Worm (Caenorhabditis elegans): ENCODE data around the gene Y105C5B.15.

Y105C5B.15 gene

DNA sequence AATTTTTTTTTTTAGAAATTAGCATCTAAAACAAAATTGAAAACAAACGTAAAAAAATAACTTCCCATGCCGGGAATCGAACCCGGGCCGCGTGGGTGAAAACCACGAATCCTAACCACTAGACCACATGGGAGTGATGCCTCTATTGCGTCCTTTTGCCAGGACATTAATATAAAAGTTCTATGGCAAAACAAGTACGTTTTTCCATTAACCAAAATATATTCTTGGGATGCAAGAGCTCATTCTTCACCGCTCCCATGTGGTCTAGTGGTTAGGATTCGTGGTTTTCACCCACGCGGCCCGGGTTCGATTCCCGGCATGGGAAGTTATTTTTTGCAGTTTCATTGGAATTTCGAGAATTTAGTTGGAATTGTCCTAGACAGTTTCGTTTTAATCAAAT, 18.6 kb upstream of the Y105C5B.15 start:
- TF ChIP-seq pqm-1 (tag; optimal IDR thresholded peaks at IDR 0.05) (peak; percentile 33), elt-2 (tag; optimal IDR thresholded peaks at IDR 0.05) (peak; percentile 20)

DNA sequence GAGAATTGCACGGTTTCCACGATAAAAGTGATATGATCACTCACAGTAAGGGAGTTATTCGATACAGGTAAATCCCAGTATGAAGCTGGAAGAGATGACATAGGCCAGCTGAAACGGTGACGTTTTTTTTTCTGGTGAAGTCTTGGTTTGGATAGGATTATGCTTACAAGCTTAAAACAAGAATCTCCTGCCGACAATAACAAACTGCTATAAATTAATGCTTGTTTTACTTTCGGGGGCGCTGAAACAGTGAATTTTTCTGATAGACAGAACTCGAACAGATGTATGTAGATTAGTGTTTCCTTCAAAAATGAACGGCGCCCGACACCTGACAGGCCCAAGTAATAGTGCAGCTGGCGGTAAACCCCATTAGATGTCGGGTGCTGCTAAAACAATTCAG, 17.9 kb upstream of the Y105C5B.15 start, which contains the start of gene srv-16:
TSS of gene srv-16 (minus strand) at position 101 of the 400 bp plus-strand sequence.
- TF ChIP-seq ceh-16 (tag; optimal IDR thresholded peaks at IDR 0.05) (no peak), mml-1 (tag; optimal IDR thresholded peaks at IDR 0.05) (no peak), skn-1 (tag; optimal IDR thresholded peaks at IDR 0.05) (no peak), mdl-1 (tag; optimal IDR thresholded peaks at IDR 0.05) (no peak)

- no peak for TF ChIP-seq nhr-237 (tag; optimal IDR thresholded peaks at IDR 0.05)
- no peak for TF ChIP-seq nhr-23 (tag; optimal IDR thresholded peaks at IDR 0.05)
- TF ChIP-seq nhr-43 (tag; optimal IDR thresholded peaks at IDR 0.05; ENCODE audit: poor library complexity, severe bottlenecking): no peak
- no peak for TF ChIP-seq aly-2 (tag; optimal IDR thresholded peaks at IDR 0.05)
- TF ChIP-seq ZK546.5 (tag; optimal IDR thresholded peaks at IDR 0.05): no peak
- no peak for TF ChIP-seq elt-1 (tag; optimal IDR thresholded peaks at IDR 0.05)
- TF ChIP-seq nhr-25 (tag; optimal IDR thresholded peaks at IDR 0.05): no peak
- TF ChIP-seq nfya-1 (tag; optimal IDR thresholded peaks at IDR 0.05; ENCODE audit: insufficient read depth): no peak
- TF ChIP-seq nhr-11 (tag; optimal IDR thresholded peaks at IDR 0.05): no peak
- no peak for TF ChIP-seq ceh-28 (tag; optimal IDR thresholded peaks at IDR 0.05)
- no peak for TF ChIP-seq egl-5 (tag; optimal IDR thresholded peaks at IDR 0.05)
Observed at ce11 chrIV:15937088-15937487, 14.6 kb upstream of the Y105C5B.15 start.

DNA sequence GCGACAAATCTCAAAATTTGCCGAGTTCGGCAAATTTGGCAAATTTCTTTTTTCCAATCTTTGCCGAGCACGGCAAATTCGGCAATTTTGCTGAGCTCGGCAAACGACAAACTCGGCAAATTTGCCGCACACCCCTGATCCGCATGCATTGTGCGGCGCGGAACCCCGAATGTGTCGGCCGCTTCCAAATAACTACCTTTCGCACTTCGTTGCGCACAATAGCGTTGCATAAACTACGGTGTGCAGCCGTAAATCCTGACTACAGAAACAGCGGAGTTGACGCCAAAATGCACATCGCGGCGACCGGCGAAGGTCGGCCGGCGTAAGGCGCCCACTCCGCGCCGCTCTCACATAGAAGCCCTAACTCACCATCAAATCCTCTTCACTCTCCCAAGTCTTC, 13.3 kb upstream of the Y105C5B.15 start:
- no peak for TF ChIP-seq snpc-4 (tag; optimal IDR thresholded peaks at IDR 0.05)
- no peak for TF ChIP-seq nhr-23 (tag; optimal IDR thresholded peaks at IDR 0.05)
- TF ChIP-seq fkh-10 (GFP tag; optimal IDR thresholded peaks at IDR 0.05): no peak
- TF ChIP-seq mdl-1 (tag; optimal IDR thresholded peaks at IDR 0.05): no peak
- TF ChIP-seq lin-15B (tag; optimal IDR thresholded peaks at IDR 0.05): no peak
- TF ChIP-seq nhr-12 (tag; optimal IDR thresholded peaks at IDR 0.05): no peak
- no peak for TF ChIP-seq lsy-12 (tag; optimal IDR thresholded peaks at IDR 0.05)
- TF ChIP-seq nhr-11 (tag; optimal IDR thresholded peaks at IDR 0.05): no peak
- TF ChIP-seq nhr-25 (tag; optimal IDR thresholded peaks at IDR 0.05): no peak
- no peak for TF ChIP-seq ama-1 (optimal IDR thresholded peaks at IDR 0.05)
- no peak for TF ChIP-seq daf-12 (tag; optimal IDR thresholded peaks at IDR 0.05)

DNA sequence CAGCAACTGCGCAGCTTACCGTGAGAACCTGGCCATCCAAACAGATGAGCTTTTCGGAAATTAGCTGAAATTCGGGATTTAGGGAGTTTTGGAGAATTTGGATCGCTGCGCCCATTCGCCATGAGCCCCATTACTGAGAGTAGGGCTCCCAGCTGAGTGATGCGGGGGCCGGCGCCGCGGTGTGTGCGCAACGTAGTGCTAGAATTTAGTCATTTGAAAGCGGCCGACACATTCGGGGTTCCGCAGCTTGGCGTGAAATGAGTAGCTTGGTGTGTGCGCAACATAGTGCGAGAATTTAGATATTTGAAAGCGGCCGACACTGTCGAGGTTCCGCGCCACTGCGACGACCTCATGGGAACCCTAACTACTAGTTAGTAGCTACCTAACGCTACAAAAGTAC, 10.9 kb upstream of the Y105C5B.15 start:
- TF ChIP-seq skn-1 (tag; optimal IDR thresholded peaks at IDR 0.05) (no peak), nhr-28 (tag; optimal IDR thresholded peaks at IDR 0.05) (no peak)

ce11 chrIV:15941403-15941802, 10.3 kb upstream of the Y105C5B.15 start, which contains the start of gene Y105C5B.11:
Gene Y105C5B.11 (minus strand): TSS chrIV:15941503.
- no peak for TF ChIP-seq ama-1 (optimal IDR thresholded peaks at IDR 0.05)
- TF ChIP-seq nhr-11 (tag; optimal IDR thresholded peaks at IDR 0.05): no peak
- no peak for TF ChIP-seq zag-1 (tag; optimal IDR thresholded peaks at IDR 0.05)
- TF ChIP-seq nhr-25 (tag; optimal IDR thresholded peaks at IDR 0.05): no peak

ce11 chrIV:15946507-15946906, 5.2 kb upstream of the Y105C5B.15 start, which contains the start of gene skr-10:
Gene skr-10 (plus strand): TSS chrIV:15946807.
- TF ChIP-seq egl-27 (tag; optimal IDR thresholded peaks at IDR 0.05) (no peak), elt-1 (tag; optimal IDR thresholded peaks at IDR 0.05) (no peak), nhr-11 (tag; optimal IDR thresholded peaks at IDR 0.05) (no peak), lin-15B (tag; optimal IDR thresholded peaks at IDR 0.05) (no peak), aly-2 (tag; optimal IDR thresholded peaks at IDR 0.05) (no peak), mml-1 (tag; optimal IDR thresholded peaks at IDR 0.05) (no peak), ceh-82 (tag; optimal IDR thresholded peaks at IDR 0.05) (no peak), ztf-11 (tag; optimal IDR thresholded peaks at IDR 0.05) (no peak), ZK546.5 (tag; optimal IDR thresholded peaks at IDR 0.05) (no peak), ceh-16 (tag; optimal IDR thresholded peaks at IDR 0.05) (no peak), fkh-2 (tag; optimal IDR thresholded peaks at IDR 0.05) (no peak), nhr-76 (tag; optimal IDR thresholded peaks at IDR 0.05) (no peak), fkh-10 (GFP tag; optimal IDR thresholded peaks at IDR 0.05) (no peak), nhr-67 (tag; optimal IDR thresholded peaks at IDR 0.05) (no peak), R02D3.7 (tag; optimal IDR thresholded peaks at IDR 0.05) (no peak), ceh-9 (tag; optimal IDR thresholded peaks at IDR 0.05) (no peak), pha-4 (tag; optimal IDR thresholded peaks at IDR 0.05) (no peak), eor-1 (tag; optimal IDR thresholded peaks at IDR 0.05) (no peak), snpc-4 (tag; optimal IDR thresholded peaks at IDR 0.05) (no peak)
